Fruit fly (Drosophila melanogaster) whole organism, embryonic: ENCODE data around the gene roq.

Experiments used
- Bgb ChIP-seq: fragments of 200-800 bp; sonication (Bioruptor generic); IDR thresholded peaks from 2 replicates; pipeline ENCODE4 v1.3.6; 2022; ENCODE audit warnings: missing biosample characterization, missing genetic modification characterization; ENCODE audit not compliant: partially characterized antibody
- CG10543 ChIP-seq: fragments of 200-800 bp; sonication (Bioruptor generic); optimal IDR thresholded peaks from 3 replicates; lab custom pipeline; 2017; ENCODE audit warnings: missing biosample characterization, mild to moderate bottlenecking, missing genetic modification characterization, moderate library complexity
- CG10959 ChIP-seq: fragments of 200-800 bp; sonication (Bioruptor generic); IDR thresholded peaks from 2 replicates; pipeline ENCODE4 v1.3.6; 2022; ENCODE audit warnings: missing biosample characterization, missing genetic modification characterization
- CG11560 ChIP-seq: fragments of 200-800 bp; sonication (Bioruptor generic); IDR thresholded peaks from 3 replicates; pipeline ENCODE4 v1.3.6; 2022; ENCODE audit warnings: missing biosample characterization, missing genetic modification characterization
- CG12071 ChIP-seq: fragments of 200-800 bp; sonication (Bioruptor generic); optimal IDR thresholded peaks from 3 replicates; lab custom pipeline; 2018; ENCODE audit warnings: missing biosample characterization, mild to moderate bottlenecking, missing genetic modification characterization
- CG12769 ChIP-seq: fragments of 200-800 bp; sonication (Bioruptor generic); optimal IDR thresholded peaks from 2 replicates; lab custom pipeline; 2019; ENCODE audit warnings: missing biosample characterization, mild to moderate bottlenecking, missing genetic modification characterization, moderate library complexity
- CG13287 ChIP-seq: fragments of 200-800 bp; sonication (Bioruptor generic); IDR thresholded peaks from 2 replicates; pipeline ENCODE4 v1.3.6; 2022; ENCODE audit warnings: missing biosample characterization, missing genetic modification characterization; ENCODE audit not compliant: partially characterized antibody
- CG13775 ChIP-seq: fragments of 200-800 bp; sonication (Bioruptor generic); optimal IDR thresholded peaks from 3 replicates; lab custom pipeline; 2017; ENCODE audit warnings: missing biosample characterization, mild to moderate bottlenecking, missing genetic modification characterization
- CG1792 ChIP-seq: fragments of 200-800 bp; sonication (Bioruptor generic); optimal IDR thresholded peaks from 2 replicates; lab custom pipeline; 2016; ENCODE audit warnings: missing biosample characterization, missing genetic modification characterization
- CG18619 ChIP-seq: fragments of 200-800 bp; sonication (Bioruptor generic); optimal IDR thresholded peaks from 3 replicates; lab custom pipeline; 2017; ENCODE audit warnings: missing biosample characterization, mild to moderate bottlenecking, missing genetic modification characterization
- CG2120 ChIP-seq: fragments of 200-800 bp; sonication (Bioruptor generic); optimal IDR thresholded peaks from 3 replicates; lab custom pipeline; 2016; ENCODE audit warnings: missing biosample characterization, missing genetic modification characterization
- CG2678 ChIP-seq: fragments of 200-800 bp; sonication (Bioruptor generic); optimal IDR thresholded peaks from 3 replicates; lab custom pipeline; 2019; ENCODE audit warnings: missing biosample characterization, mild to moderate bottlenecking, missing genetic modification characterization, moderate library complexity
- CG30403 ChIP-seq: fragments of 200-800 bp; sonication (Bioruptor generic); optimal IDR thresholded peaks from 3 replicates; lab custom pipeline; 2016; ENCODE audit warnings: missing biosample characterization, missing genetic modification characterization
- CG32532 ChIP-seq: fragments of 200-800 bp; sonication (Bioruptor generic); IDR thresholded peaks from 2 replicates; pipeline ENCODE4 v1.3.6; 2022; ENCODE audit warnings: missing biosample characterization, missing genetic modification characterization
- CG3281 ChIP-seq: fragments of 200-800 bp; sonication (Bioruptor generic); optimal IDR thresholded peaks from 3 replicates; lab custom pipeline; 2017; ENCODE audit warnings: missing biosample characterization, mild to moderate bottlenecking, missing genetic modification characterization
- CG34376 ChIP-seq: fragments of 200-800 bp; sonication (Bioruptor generic); optimal IDR thresholded peaks from 2 replicates; lab custom pipeline; 2018; ENCODE audit warnings: missing biosample characterization, mild to moderate bottlenecking, missing genetic modification characterization
- CG4617 ChIP-seq: fragments of 200-800 bp; sonication (Bioruptor generic); optimal IDR thresholded peaks from 3 replicates; lab custom pipeline; 2016; ENCODE audit warnings: missing biosample characterization, missing genetic modification characterization, borderline replicate concordance
- CG8290 ChIP-seq, 3 experiments: fragments of 200-800 bp; sonication (Bioruptor generic); optimal IDR thresholded peaks; 2 replicates each; lab custom pipeline; 2016 to 2019; ENCODE audit warnings: missing biosample characterization in 3 of 3, missing genetic modification characterization in 3 of 3, mild to moderate bottlenecking in 2 of 3, moderate library complexity in 1 of 3
- CG9932 ChIP-seq: fragments of 200-800 bp; sonication (Bioruptor generic); IDR thresholded peaks from 2 replicates; pipeline ENCODE4 v1.3.6; 2022; ENCODE audit warnings: missing biosample characterization, missing genetic modification characterization
- D ChIP-seq, 2 experiments: fragments of 200-800 bp in 1 of 2; fragments of >200 bp in 1 of 2; sonication (Bioruptor generic) in 1 of 2; optimal IDR thresholded peaks; 2 replicates in 1 of 2; 3 replicates in 1 of 2; lab custom pipeline; 2017; ENCODE audit warnings: mild to moderate bottlenecking in 1 of 2, missing biosample characterization in 1 of 2, missing genetic modification characterization in 1 of 2, missing genetic modification reagents in 1 of 2
- Dek ChIP-seq: fragments of 200-800 bp; sonication (Bioruptor generic); optimal IDR thresholded peaks from 3 replicates; lab custom pipeline; 2019; ENCODE audit warnings: missing biosample characterization, mild to moderate bottlenecking, missing genetic modification characterization, moderate library complexity
- Fer1 ChIP-seq: fragments of 200-800 bp; sonication (Bioruptor generic); optimal IDR thresholded peaks from 2 replicates; lab custom pipeline; 2017; ENCODE audit warnings: missing biosample characterization, mild to moderate bottlenecking, missing genetic modification characterization
- Fer3 ChIP-seq: fragments of 200-800 bp; sonication (Bioruptor generic); optimal IDR thresholded peaks from 2 replicates; lab custom pipeline; 2018; ENCODE audit warnings: missing biosample characterization, mild to moderate bottlenecking, missing genetic modification characterization, moderate library complexity
- HHEX ChIP-seq: fragments of 200-800 bp; sonication (Bioruptor generic); optimal IDR thresholded peaks from 3 replicates; lab custom pipeline; 2017; ENCODE audit warnings: missing biosample characterization, mild to moderate bottlenecking, missing genetic modification characterization, missing genetic modification reagents
- Hand ChIP-seq: fragments of 200-800 bp; sonication (Bioruptor generic); optimal IDR thresholded peaks from 2 replicates; lab custom pipeline; 2017; ENCODE audit warnings: mild to moderate bottlenecking, missing biosample characterization, missing genetic modification reagents, missing genetic modification characterization
- Jarid2 ChIP-seq: fragments of 200-800 bp; sonication (Bioruptor generic); optimal IDR thresholded peaks from 3 replicates; lab custom pipeline; 2017; ENCODE audit warnings: mild to moderate bottlenecking, missing biosample characterization, missing genetic modification reagents, missing genetic modification characterization
- Lhr ChIP-seq: fragments of 200-800 bp; sonication (Bioruptor generic); optimal IDR thresholded peaks from 3 replicates; lab custom pipeline; 2017; ENCODE audit warnings: mild to moderate bottlenecking, missing biosample characterization, missing genetic modification reagents, missing genetic modification characterization
- Med ChIP-seq: fragments of 200-800 bp; sonication (Bioruptor generic); peaks from one replicate; lab custom pipeline; 2016; ENCODE audit warnings: missing biosample characterization, missing genetic modification characterization, mild to moderate bottlenecking, inconsistent platforms, moderate library complexity
- Rfx ChIP-seq: fragments of 200-800 bp; sonication (Bioruptor generic); IDR thresholded peaks from 2 replicates; pipeline ENCODE4 v1.3.6; 2022; ENCODE audit warnings: missing biosample characterization, missing genetic modification characterization
- amos ChIP-seq: fragments of 200-800 bp; sonication (Bioruptor generic); IDR thresholded peaks from 2 replicates; pipeline ENCODE4 v1.3.6; 2022; ENCODE audit warnings: missing biosample characterization, missing genetic modification characterization; ENCODE audit not compliant: partially characterized antibody
- az2 ChIP-seq: fragments of 200-800 bp; sonication (Bioruptor generic); optimal IDR thresholded peaks from 3 replicates; lab custom pipeline; 2016; ENCODE audit warnings: missing biosample characterization, missing genetic modification characterization
- caup ChIP-seq: fragments of 200-800 bp; sonication (Bioruptor generic); optimal IDR thresholded peaks from 3 replicates; lab custom pipeline; 2017; ENCODE audit warnings: missing biosample characterization, mild to moderate bottlenecking, missing genetic modification characterization, moderate library complexity; ENCODE audit not compliant: severe bottlenecking
- chn ChIP-seq: fragments of 200-800 bp; sonication (Bioruptor generic); optimal IDR thresholded peaks from 2 replicates; lab custom pipeline; 2016; ENCODE audit warnings: missing biosample characterization, missing genetic modification characterization
- eve ChIP-seq, 2 experiments: fragments of >200 bp; optimal IDR thresholded peaks; 2 replicates each; lab custom pipeline; 2017; ENCODE audit warnings: missing biosample characterization in 2 of 2, missing genetic modification characterization in 2 of 2
- gro ChIP-seq: fragments of 200-800 bp; sonication (Bioruptor generic); optimal IDR thresholded peaks from 2 replicates; lab custom pipeline; 2016; ENCODE audit warnings: missing biosample characterization, missing genetic modification characterization
- gt ChIP-seq: fragments of 200-800 bp; sonication (Bioruptor generic); IDR thresholded peaks from 2 replicates; pipeline ENCODE4 v1.3.6; 2022; ENCODE audit warnings: missing biosample characterization, missing genetic modification characterization
- h ChIP-seq: fragments of >200 bp; optimal IDR thresholded peaks from 2 replicates; lab custom pipeline; 2017
- inv ChIP-seq: fragments of 200-800 bp; sonication (Bioruptor generic); IDR thresholded peaks from 2 replicates; pipeline ENCODE4 v1.3.6; 2022; ENCODE audit warnings: missing biosample characterization, missing genetic modification characterization; ENCODE audit not compliant: partially characterized antibody
- lab ChIP-seq: fragments of 200-800 bp; sonication (Bioruptor generic); optimal IDR thresholded peaks from 3 replicates; lab custom pipeline; 2017; ENCODE audit warnings: missing biosample characterization, missing genetic modification characterization, mild to moderate bottlenecking, moderate library complexity, missing genetic modification reagents
- lilli ChIP-seq: fragments of 200-800 bp; sonication (Bioruptor generic); optimal IDR thresholded peaks from 3 replicates; lab custom pipeline; 2016; ENCODE audit warnings: missing biosample characterization, missing genetic modification characterization
- rib ChIP-seq: fragments of 200-800 bp; sonication (Bioruptor generic); IDR thresholded peaks from 2 replicates; pipeline ENCODE4 v1.3.6; 2022; ENCODE audit warnings: missing biosample characterization, missing genetic modification characterization
- schlank ChIP-seq: fragments of 200-800 bp; sonication (Bioruptor generic); optimal IDR thresholded peaks from 2 replicates; lab custom pipeline; 2018; ENCODE audit warnings: missing biosample characterization, mild to moderate bottlenecking, missing genetic modification characterization
- sens ChIP-seq: fragments of 200-800 bp; sonication (Bioruptor generic); peaks from one replicate; lab custom pipeline; 2016; ENCODE audit warnings: missing biosample characterization, missing genetic modification characterization
- slbo ChIP-seq: fragments of 200-800 bp; sonication (Bioruptor generic); IDR thresholded peaks from 2 replicates; pipeline ENCODE4 v1.3.6; 2022; ENCODE audit warnings: missing biosample characterization, missing genetic modification characterization
- sug ChIP-seq: fragments of 200-800 bp; optimal IDR thresholded peaks from 2 replicates; lab custom pipeline; 2019; ENCODE audit warnings: missing biosample characterization, mild to moderate bottlenecking, missing genetic modification characterization, moderate library complexity
- z ChIP-seq: fragments of 200-800 bp; sonication (Bioruptor generic); IDR thresholded peaks from 3 replicates; pipeline ENCODE4 v1.3.6; 2022; ENCODE audit warnings: missing biosample characterization, missing genetic modification characterization

The roq gene

dm6 chr3L:16359795-16360194 is 18.6 kb downstream of the roq start:
- TF ChIP-seq Rfx (GFP tag; lab: Robert Waterston, UW) (peak; percentile 26; the same call in 1 of the 2 replicates), az2 (GFP tag; lab: Kevin White, UChicago) (no peak), z (GFP tag; lab: Robert Waterston, UW) (peak; percentile 88; the same call in 2 of the 3 replicates), Med (GFP tag; lab: Kevin White, UChicago) (peak; percentile 53), CG8290 (GFP tag; optimal IDR thresholded peaks at IDR 0.05; lab: Kevin White, UChicago) (no peak), CG8290 (tag; optimal IDR thresholded peaks at IDR 0.05; lab: Kevin White, UChicago) (peak in 1 of 2 experiments; percentile 7), inv (GFP tag; lab: Robert Waterston, UW) (no peak), amos (GFP tag; lab: Robert Waterston, UW) (peak; percentile 31; the same call in 1 of the 2 replicates), h (no peak), sens (GFP tag; lab: Kevin White, UChicago) (peak; percentile 56), CG3281 (GFP tag; lab: Kevin White, UChicago) (peak; percentile 2), lab (GFP tag; lab: Kevin White, UChicago) (peak; percentile 29), CG12769 (tag; lab: Kevin White, UChicago) (peak; percentile 18)

- TF ChIP-seq D (optimal IDR thresholded peaks at IDR 0.05; lab: Kevin White, UChicago) = no peak
- TF ChIP-seq D (GFP tag; optimal IDR thresholded peaks at IDR 0.05; lab: Kevin White, UChicago) = no peak
- TF ChIP-seq Jarid2 (GFP tag; lab: Kevin White, UChicago) = peak; percentile 29
- TF ChIP-seq lilli (GFP tag; lab: Kevin White, UChicago) = peak; percentile 31
- TF ChIP-seq rib = peak; percentile 47; the same call in 1 of the 2 replicates
- TF ChIP-seq CG13287 (GFP tag; lab: Robert Waterston, UW) = no peak; the same call in 1 of the 2 replicates
- peak; percentile 16 for TF ChIP-seq CG2678
- TF ChIP-seq caup (GFP tag; lab: Kevin White, UChicago) = peak; percentile 1
- TF ChIP-seq CG11560 = no peak
- TF ChIP-seq slbo (GFP tag; lab: Robert Waterston, UW) = 0 out of 2 replicates have a peak, but pooled peaks have one; percentile 39
- peak; percentile 29 for TF ChIP-seq CG2120 (GFP tag; lab: Kevin White, UChicago)
- TF ChIP-seq Dek (tag; lab: Kevin White, UChicago) = peak; percentile 23
- no peak for TF ChIP-seq Lhr (GFP tag; lab: Kevin White, UChicago)
- TF ChIP-seq CG12071 (GFP tag; lab: Kevin White, UChicago) = peak; percentile 0
- TF ChIP-seq CG34376 (GFP tag; lab: Kevin White, UChicago) = peak; percentile 35
- TF ChIP-seq sug (tag; lab: Kevin White, UChicago) = peak; percentile 25
- TF ChIP-seq schlank = no peak
- TF ChIP-seq Fer1 (GFP tag; lab: Kevin White, UChicago) = peak; percentile 14
- peak; percentile 6 for TF ChIP-seq Fer3 (tag; lab: Kevin White, UChicago)
- TF ChIP-seq CG13775 = no peak
- TF ChIP-seq CG10959 (GFP tag; lab: Robert Waterston, UW) = no peak
- TF ChIP-seq Hand (GFP tag; lab: Kevin White, UChicago) = no peak
- peak; percentile 58 for TF ChIP-seq Med (GFP tag; lab: Kevin White, UChicago)
- peak; percentile 29 for TF ChIP-seq gro (GFP tag; lab: Kevin White, UChicago)
- peak; percentile 21; the same call in 1 of the 2 replicates for TF ChIP-seq Bgb (GFP tag; lab: Robert Waterston, UW)
- TF ChIP-seq HHEX (GFP tag; lab: Kevin White, UChicago) = peak; percentile 34
- TF ChIP-seq CG10543 (GFP tag; lab: Kevin White, UChicago) = peak; percentile 9
- TF ChIP-seq lab (GFP tag; lab: Kevin White, UChicago) = peak; percentile 12
- TF ChIP-seq gt (GFP tag; lab: Robert Waterston, UW) = no peak
- no peak for TF ChIP-seq CG9932 (GFP tag; lab: Robert Waterston, UW)
- no peak for TF ChIP-seq eve (GFP tag; optimal IDR thresholded peaks at IDR 0.05; lab: Kevin White, UChicago)
- TF ChIP-seq CG1792 (GFP tag; lab: Kevin White, UChicago) = no peak
- no peak for TF ChIP-seq CG30403
- peak; percentile 86; the same call in 1 of the 3 replicates for TF ChIP-seq z (GFP tag; lab: Robert Waterston, UW)
- TF ChIP-seq chn (GFP tag; lab: Kevin White, UChicago) = no peak
- no peak for TF ChIP-seq CG4617 (GFP tag; lab: Kevin White, UChicago)
- TF ChIP-seq CG3281 (GFP tag; lab: Kevin White, UChicago) = peak; percentile 27
- TF ChIP-seq CG32532 (GFP tag; lab: Robert Waterston, UW) = peak; percentile 34; the same call in 1 of the 2 replicates
- TF ChIP-seq CG18619 (GFP tag; lab: Kevin White, UChicago) = peak; percentile 10
Measured at dm6 chr3L:16359219-16359748, 19.1 kb downstream of the roq start, which contains the start of gene ringer. ringer (minus strand) TSS chr3L:16359428.
